Worm (Caenorhabditis elegans): ENCODE results near the gene T18D3.1.

ce11 chrX:12444423-12444822 lies 10.1 kb upstream of the T18D3.1 start:
- no peak for TF ChIP-seq egrh-3 (GFP tag; IDR thresholded peaks at IDR 0.05)
- no peak for TF ChIP-seq him-1 (tag; optimal IDR thresholded peaks at IDR 0.05)
- no peak for TF ChIP-seq ama-1 (optimal IDR thresholded peaks at IDR 0.05)
- no peak for TF ChIP-seq ama-1 (GFP tag; optimal IDR thresholded peaks at IDR 0.05)
- TF ChIP-seq hlh-26 (GFP tag; conservative IDR thresholded peaks at IDR 0.05): no peak
- no peak for TF ChIP-seq unc-130 (GFP tag; optimal IDR thresholded peaks at IDR 0.05)
